Fruit fly (Drosophila melanogaster) whole organism, embryonic: ENCODE results near the gene CG14252.

ENCODE experiments used
- B-H2 ChIP-seq: fragments of 200-800 bp; sonication (Bioruptor generic); optimal IDR thresholded peaks from 2 replicates; lab custom pipeline; 2018; ENCODE audit warnings: missing biosample characterization, mild to moderate bottlenecking, missing genetic modification characterization
- Bdp1 ChIP-seq: fragments of 200-800 bp; sonication (Bioruptor generic); optimal IDR thresholded peaks from 3 replicates; lab custom pipeline; 2016; ENCODE audit warnings: missing biosample characterization, missing genetic modification characterization
- Blimp-1 ChIP-seq: fragments of 200-800 bp; sonication (Bioruptor generic); optimal IDR thresholded peaks from 3 replicates; lab custom pipeline; 2018; ENCODE audit warnings: missing biosample characterization, missing genetic modification characterization, mild to moderate bottlenecking, moderate library complexity, missing genetic modification reagents
- CG10147 ChIP-seq: fragments of 200-800 bp; sonication (Bioruptor generic); optimal IDR thresholded peaks from 2 replicates; lab custom pipeline; 2019; ENCODE audit warnings: missing biosample characterization, mild to moderate bottlenecking, missing genetic modification characterization, moderate library complexity
- CG10267 ChIP-seq: fragments of 200-800 bp; sonication (Bioruptor generic); optimal IDR thresholded peaks from 2 replicates; lab custom pipeline; 2018; ENCODE audit warnings: missing biosample characterization, mild to moderate bottlenecking, missing genetic modification characterization, moderate library complexity
- CG10654 ChIP-seq: fragments of 200-800 bp; sonication (Bioruptor generic); optimal IDR thresholded peaks from 2 replicates; lab custom pipeline; 2016; ENCODE audit warnings: missing biosample characterization, missing genetic modification characterization
- CG13287 ChIP-seq: fragments of 200-800 bp; sonication (Bioruptor generic); IDR thresholded peaks from 2 replicates; pipeline ENCODE4 v1.3.6; 2022; ENCODE audit warnings: missing biosample characterization, missing genetic modification characterization; ENCODE audit not compliant: partially characterized antibody
- CG13894 ChIP-seq: fragments of 200-800 bp; sonication (Bioruptor generic); optimal IDR thresholded peaks from 3 replicates; lab custom pipeline; 2018; ENCODE audit warnings: missing biosample characterization, mild to moderate bottlenecking, missing genetic modification characterization, moderate library complexity
- CG14710 ChIP-seq: fragments of 200-800 bp; sonication (Bioruptor generic); optimal IDR thresholded peaks from 3 replicates; lab custom pipeline; 2019; ENCODE audit warnings: missing biosample characterization, mild to moderate bottlenecking, missing genetic modification characterization, moderate library complexity
- CG15514 ChIP-seq: fragments of 200-800 bp; sonication (Bioruptor generic); optimal IDR thresholded peaks from 3 replicates; lab custom pipeline; 2017; ENCODE audit warnings: missing biosample characterization, missing genetic modification characterization, mild to moderate bottlenecking, moderate library complexity, missing genetic modification reagents
- CG16815 ChIP-seq: fragments of 200-800 bp; sonication (Bioruptor generic); optimal IDR thresholded peaks from 3 replicates; lab custom pipeline; 2017; ENCODE audit warnings: missing biosample characterization, mild to moderate bottlenecking, missing genetic modification characterization
- CG17361 ChIP-seq: fragments of 200-800 bp; sonication (Bioruptor generic); IDR thresholded peaks from 3 replicates; pipeline ENCODE4 v1.3.6; 2022; ENCODE audit warnings: missing biosample characterization, missing genetic modification characterization
- CG17829 ChIP-seq: fragments of 200-800 bp; optimal IDR thresholded peaks from 2 replicates; lab custom pipeline; 2019; ENCODE audit warnings: missing biosample characterization, mild to moderate bottlenecking, missing genetic modification characterization, moderate library complexity
- CG18262 ChIP-seq: fragments of 200-800 bp; optimal IDR thresholded peaks from 3 replicates; lab custom pipeline; 2019; ENCODE audit warnings: missing biosample characterization, mild to moderate bottlenecking, missing genetic modification characterization, moderate library complexity
- CG2199 ChIP-seq: fragments of 200-800 bp; sonication (Bioruptor generic); IDR thresholded peaks from 3 replicates; pipeline ENCODE4 v1.3.6; 2022; ENCODE audit warnings: missing biosample characterization, missing genetic modification characterization
- CG2712 ChIP-seq: fragments of 200-800 bp; optimal IDR thresholded peaks from 3 replicates; lab custom pipeline; 2019; ENCODE audit warnings: missing biosample characterization, mild to moderate bottlenecking, missing genetic modification characterization, moderate library complexity
- CG7357 ChIP-seq: fragments of 200-800 bp; sonication (Bioruptor generic); IDR thresholded peaks from 3 replicates; pipeline ENCODE4 v1.3.6; 2022; ENCODE audit warnings: missing biosample characterization, missing genetic modification characterization
- Chrac-16 ChIP-seq: fragments of 200-800 bp; sonication (Bioruptor generic); optimal IDR thresholded peaks from 3 replicates; lab custom pipeline; 2016; ENCODE audit warnings: missing biosample characterization, missing genetic modification characterization
- Dek ChIP-seq: fragments of 200-800 bp; sonication (Bioruptor generic); optimal IDR thresholded peaks from 3 replicates; lab custom pipeline; 2019; ENCODE audit warnings: missing biosample characterization, mild to moderate bottlenecking, missing genetic modification characterization, moderate library complexity
- Dp ChIP-seq: fragments of 200-800 bp; sonication (Bioruptor generic); optimal IDR thresholded peaks from 2 replicates; lab custom pipeline; 2018; ENCODE audit warnings: missing biosample characterization, mild to moderate bottlenecking, missing genetic modification characterization, moderate library complexity
- E2f2 ChIP-seq: fragments of 200-800 bp; sonication (Bioruptor generic); IDR thresholded peaks from 2 replicates; pipeline ENCODE4 v1.3.6; 2022; ENCODE audit warnings: missing biosample characterization, missing genetic modification characterization
- Fer1 ChIP-seq: fragments of 200-800 bp; sonication (Bioruptor generic); optimal IDR thresholded peaks from 2 replicates; lab custom pipeline; 2017; ENCODE audit warnings: missing biosample characterization, mild to moderate bottlenecking, missing genetic modification characterization
- Hr3 ChIP-seq: fragments of 200-800 bp; sonication (Bioruptor generic); optimal IDR thresholded peaks from 3 replicates; lab custom pipeline; 2016; ENCODE audit warnings: missing biosample characterization, missing genetic modification characterization
- MBD-R2 ChIP-seq: fragments of 200-800 bp; sonication (Bioruptor generic); IDR thresholded peaks from 2 replicates; pipeline ENCODE4 v1.3.6; 2022; ENCODE audit warnings: missing biosample characterization, missing genetic modification characterization
- Med ChIP-seq: fragments of 200-800 bp; sonication (Bioruptor generic); peaks from one replicate; lab custom pipeline; 2016; ENCODE audit warnings: missing biosample characterization, missing genetic modification characterization, mild to moderate bottlenecking, inconsistent platforms, moderate library complexity
- Nf-YA ChIP-seq: fragments of 200-800 bp; sonication (Bioruptor generic); IDR thresholded peaks from 2 replicates; pipeline ENCODE4 v1.3.6; 2022; ENCODE audit warnings: missing biosample characterization, missing genetic modification characterization
- Nf-YC ChIP-seq: fragments of 200-800 bp; optimal IDR thresholded peaks from 3 replicates; lab custom pipeline; 2019; ENCODE audit warnings: missing biosample characterization, mild to moderate bottlenecking, missing genetic modification characterization, moderate library complexity
- PHDP ChIP-seq: fragments of 200-800 bp; sonication (Bioruptor generic); optimal IDR thresholded peaks from 3 replicates; lab custom pipeline; 2018; ENCODE audit warnings: missing biosample characterization, mild to moderate bottlenecking, missing genetic modification characterization, moderate library complexity
- Pdp1 ChIP-seq, 2 experiments: fragments of 200-800 bp; sonication (Bioruptor generic); optimal IDR thresholded peaks; 3 replicates each; lab custom pipeline; 2016; ENCODE audit warnings: missing biosample characterization in 2 of 2, missing genetic modification characterization in 2 of 2, mild to moderate bottlenecking in 1 of 2, moderate library complexity in 1 of 2
- Sox100B ChIP-seq: fragments of 200-800 bp; sonication (Bioruptor generic); optimal IDR thresholded peaks from 3 replicates; lab custom pipeline; 2018; ENCODE audit warnings: missing biosample characterization, mild to moderate bottlenecking, missing genetic modification characterization
- Sox102F ChIP-seq: fragments of 200-800 bp; sonication (Bioruptor generic); optimal IDR thresholded peaks from 2 replicates; lab custom pipeline; 2018; ENCODE audit warnings: missing biosample characterization, mild to moderate bottlenecking, missing genetic modification characterization, moderate library complexity
- Spps ChIP-seq: fragments of 200-800 bp; sonication (Bioruptor generic); optimal IDR thresholded peaks from 2 replicates; lab custom pipeline; 2018; ENCODE audit warnings: missing biosample characterization, mild to moderate bottlenecking, missing genetic modification characterization
- Sry-δ ChIP-seq: fragments of 200-800 bp; sonication (Bioruptor generic); optimal IDR thresholded peaks from 2 replicates; lab custom pipeline; 2016; ENCODE audit warnings: missing biosample characterization, missing genetic modification characterization
- Xrp1 ChIP-seq: fragments of 200-800 bp; sonication (Bioruptor generic); IDR thresholded peaks from 2 replicates; pipeline ENCODE4 v1.3.6; 2022; ENCODE audit warnings: missing biosample characterization, missing genetic modification characterization
- YL-1 ChIP-seq: fragments of 200-800 bp; sonication (Bioruptor generic); optimal IDR thresholded peaks from 3 replicates; lab custom pipeline; 2017; ENCODE audit warnings: missing biosample characterization, mild to moderate bottlenecking, missing genetic modification characterization
- cad ChIP-seq: fragments of >200 bp; optimal IDR thresholded peaks from 2 replicates; lab custom pipeline; 2017; ENCODE audit warnings: missing biosample characterization, missing genetic modification characterization
- da ChIP-seq: fragments of 200-800 bp; sonication (Bioruptor generic); optimal IDR thresholded peaks from 2 replicates; lab custom pipeline; 2016; ENCODE audit warnings: missing biosample characterization, missing genetic modification characterization
- dati ChIP-seq: fragments of 200-800 bp; sonication (Bioruptor generic); IDR thresholded peaks from 2 replicates; pipeline ENCODE4 v1.3.6; 2022; ENCODE audit warnings: missing biosample characterization, missing genetic modification characterization
- gcm2 ChIP-seq: fragments of 200-800 bp; sonication (Bioruptor generic); optimal IDR thresholded peaks from 2 replicates; lab custom pipeline; 2016; ENCODE audit warnings: missing biosample characterization, missing genetic modification characterization
- insv ChIP-seq, 2 experiments: fragments of 200-800 bp; sonication (Bioruptor generic); optimal IDR thresholded peaks; 3 replicates each; lab custom pipeline; 2016 to 2018; ENCODE audit warnings: missing biosample characterization in 2 of 2, missing genetic modification characterization in 2 of 2
- pb ChIP-seq: fragments of 200-800 bp; sonication (Bioruptor generic); optimal IDR thresholded peaks from 3 replicates; lab custom pipeline; 2016; ENCODE audit warnings: missing biosample characterization, missing genetic modification characterization
- phol ChIP-seq: fragments of 200-800 bp; sonication (Bioruptor generic); optimal IDR thresholded peaks from 3 replicates; lab custom pipeline; 2018; ENCODE audit warnings: missing biosample characterization, mild to moderate bottlenecking, missing genetic modification characterization, moderate library complexity
- row ChIP-seq: fragments of 200-800 bp; sonication (Bioruptor generic); IDR thresholded peaks from 3 replicates; pipeline ENCODE4 v1.3.6; 2022; ENCODE audit warnings: missing biosample characterization, missing genetic modification characterization
- sd ChIP-seq: fragments of 200-800 bp; sonication (Bioruptor generic); optimal IDR thresholded peaks from 3 replicates; lab custom pipeline; 2018; ENCODE audit warnings: missing biosample characterization, mild to moderate bottlenecking, missing genetic modification characterization, moderate library complexity
- slou ChIP-seq: fragments of 200-800 bp; sonication (Bioruptor generic); optimal IDR thresholded peaks from 3 replicates; lab custom pipeline; 2016; ENCODE audit warnings: missing biosample characterization, missing genetic modification characterization
- sob ChIP-seq: fragments of 200-800 bp; sonication (Bioruptor generic); IDR thresholded peaks from 2 replicates; pipeline ENCODE4 v1.3.6; 2022; ENCODE audit warnings: missing biosample characterization, missing genetic modification characterization
- ssp ChIP-seq: fragments of 200-800 bp; sonication (Bioruptor generic); IDR thresholded peaks from 2 replicates; pipeline ENCODE4 v1.3.6; 2022; ENCODE audit warnings: missing biosample characterization, missing genetic modification characterization
- stwl ChIP-seq: fragments of 200-800 bp; sonication (Bioruptor generic); optimal IDR thresholded peaks from 3 replicates; lab custom pipeline; 2018; ENCODE audit warnings: missing biosample characterization, mild to moderate bottlenecking, missing genetic modification characterization, moderate library complexity
- tin ChIP-seq: fragments of 200-800 bp; sonication (Bioruptor generic); optimal IDR thresholded peaks from 3 replicates; lab custom pipeline; 2016; ENCODE audit warnings: missing biosample characterization, missing genetic modification characterization
- wek ChIP-seq: fragments of 200-800 bp; sonication (Bioruptor generic); optimal IDR thresholded peaks from 3 replicates; lab custom pipeline; 2018; ENCODE audit warnings: missing biosample characterization, mild to moderate bottlenecking, missing genetic modification characterization, moderate library complexity

CG14252 gene

DNA sequence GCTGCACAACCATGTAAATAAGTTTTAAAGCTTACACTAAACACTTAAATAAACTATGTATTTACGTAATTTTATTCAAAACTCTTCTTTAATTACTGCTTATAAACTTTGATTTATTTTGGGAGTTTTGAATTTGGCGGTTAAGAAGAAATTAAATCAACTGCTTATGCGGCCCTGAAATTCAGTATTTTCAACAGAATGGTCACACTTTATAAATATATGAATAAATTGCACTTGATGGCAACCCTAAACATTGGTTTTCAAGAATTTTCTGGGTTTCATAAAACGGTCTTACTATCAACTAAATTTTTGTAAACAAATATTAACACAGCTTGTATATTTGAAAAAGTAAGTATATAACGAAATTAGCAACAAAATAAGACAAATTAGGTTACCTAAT, at the start of gene CG14252 (continued):
- TF ChIP-seq CG13287 (GFP tag; lab: Robert Waterston, UW) (peak; percentile 31; the same call in 1 of the 2 replicates), phol (tag; lab: Kevin White, UChicago) (peak; percentile 45), CG7357 (GFP tag; lab: Robert Waterston, UW) (no peak), stwl (tag; lab: Kevin White, UChicago) (peak; percentile 97), cad (no peak), MBD-R2 (GFP tag; lab: Robert Waterston, UW) (peak; percentile 77), Bdp1 (GFP tag; lab: Kevin White, UChicago) (peak; percentile 36), Chrac-16 (GFP tag; lab: Kevin White, UChicago) (no peak), Sox100B (GFP tag; lab: Kevin White, UChicago) (no peak), E2f2 (GFP tag; lab: Robert Waterston, UW) (peak; percentile 99), Dek (tag; lab: Kevin White, UChicago) (peak; percentile 11), Sry-δ (GFP tag; lab: Kevin White, UChicago) (peak; percentile 39), tin (GFP tag; lab: Kevin White, UChicago) (peak; percentile 8), ssp (GFP tag; lab: Robert Waterston, UW) (0 out of 2 replicates have a peak, but pooled peaks have one; percentile 6), pb (GFP tag; lab: Kevin White, UChicago) (no peak), CG10147 (GFP tag; lab: Kevin White, UChicago) (peak; percentile 53), CG18262 (tag; lab: Kevin White, UChicago) (peak; percentile 21), wek (no peak), CG16815 (GFP tag; lab: Kevin White, UChicago) (no peak), Blimp-1 (GFP tag; lab: Kevin White, UChicago) (peak; percentile 7), Spps (tag; lab: Kevin White, UChicago) (peak; percentile 22), Nf-YA (GFP tag; lab: Robert Waterston, UW) (no peak), CG13894 (tag; lab: Kevin White, UChicago) (peak; percentile 55), Nf-YC (no peak), CG14710 (tag; lab: Kevin White, UChicago) (peak; percentile 75), CG17829 (peak; percentile 61), CG10654 (GFP tag; lab: Kevin White, UChicago) (peak; percentile 2), da (GFP tag; lab: Kevin White, UChicago) (no peak), Dp (GFP tag; lab: Kevin White, UChicago) (peak; percentile 96), sob (GFP tag; lab: Robert Waterston, UW) (peak; percentile 18; the same call in 1 of the 2 replicates), row (GFP tag; lab: Robert Waterston, UW) (peak; percentile 37; the same call in 1 of the 3 replicates), gcm2 (GFP tag; lab: Kevin White, UChicago) (no peak), Pdp1 (GFP tag; optimal IDR thresholded peaks at IDR 0.05; lab: Kevin White, UChicago) (peak in 1 of 2 experiments; percentile 71), B-H2 (peak; percentile 52), Sox102F (no peak), sd (no peak), slou (GFP tag; lab: Kevin White, UChicago) (no peak), CG2199 (GFP tag; lab: Robert Waterston, UW) (no peak), CG10267 (tag; lab: Kevin White, UChicago) (peak; percentile 57), PHDP (peak; percentile 7), Med (GFP tag; lab: Kevin White, UChicago) (peak; percentile 77), CG17361 (0 out of 3 replicates have a peak, but pooled peaks have one; percentile 23), insv (GFP tag; optimal IDR thresholded peaks at IDR 0.05; lab: Kevin White, UChicago) (peak in 1 of 2 experiments; percentile 6), Xrp1 (GFP tag; lab: Robert Waterston, UW) (peak; percentile 24; the same call in 1 of the 2 replicates), Fer1 (GFP tag; lab: Kevin White, UChicago) (peak; percentile 43), YL-1 (GFP tag; lab: Kevin White, UChicago) (peak; percentile 55), dati (GFP tag; lab: Robert Waterston, UW) (no peak), Hr3 (GFP tag; lab: Kevin White, UChicago) (no peak), CG15514 (peak; percentile 74), CG2712 (tag; lab: Kevin White, UChicago) (peak; percentile 57)
